Worm (Caenorhabditis elegans): Measurements from ENCODE around the gene F11A5.9.

ce11 chrV:16229439-16229838, 14.7 kb downstream of the F11A5.9 start:
- no peak for TF ChIP-seq dao-5 (tag; optimal IDR thresholded peaks at IDR 0.05)
- no peak for TF ChIP-seq him-1 (tag; optimal IDR thresholded peaks at IDR 0.05)
- TF ChIP-seq W03F9.2 (tag; optimal IDR thresholded peaks at IDR 0.05), result no peak
